Worm (Caenorhabditis elegans) whole organism, midembryonic: Measurements from ENCODE around the gene ddn-1.

ENCODE experiments used
- T22C8.4 ChIP-seq: fragments of 200-800 bp; sonication (Bioruptor generic); IDR thresholded peaks from 2 replicates; pipeline ENCODE4 v1.3.6; 2022; ENCODE audit warnings: missing genetic modification characterization, missing compliant biosample characterization
- flt-1 ChIP-seq: fragments of 200-800 bp; sonication (Bioruptor generic); IDR thresholded peaks from 2 replicates; pipeline ENCODE4 v1.3.6; 2022; ENCODE audit warnings: missing genetic modification characterization, missing compliant biosample characterization
- klf-2 ChIP-seq: fragments of 200-800 bp; sonication (Bioruptor generic); conservative IDR thresholded peaks from 2 replicates; pipeline ENCODE4 v1.3.6; 2022; ENCODE audit warnings: missing genetic modification reagents, missing genetic modification characterization, missing compliant biosample characterization
- ref-1 ChIP-seq: fragments of 200-800 bp; sonication (Bioruptor generic); conservative IDR thresholded peaks from 2 replicates; pipeline ENCODE4 v1.3.6; 2022; ENCODE audit warnings: missing genetic modification reagents, missing genetic modification characterization, missing compliant biosample characterization
- tab-1 ChIP-seq: fragments of 200-800 bp; sonication (Bioruptor generic); IDR thresholded peaks from 2 replicates; pipeline ENCODE4 v1.3.6; 2022; ENCODE audit warnings: missing genetic modification characterization, missing compliant biosample characterization
- ztf-23 ChIP-seq: fragments of 200-800 bp; sonication (Bioruptor generic); IDR thresholded peaks from 2 replicates; pipeline ENCODE4 v1.3.6; 2022; ENCODE audit warnings: missing genetic modification reagents, missing genetic modification characterization, missing compliant biosample characterization
- ztf-29 ChIP-seq: fragments of 200-800 bp; sonication (Bioruptor generic); IDR thresholded peaks from 2 replicates; pipeline ENCODE4 v1.3.6; 2022; ENCODE audit warnings: missing genetic modification reagents, missing genetic modification characterization, missing compliant biosample characterization

DNA sequence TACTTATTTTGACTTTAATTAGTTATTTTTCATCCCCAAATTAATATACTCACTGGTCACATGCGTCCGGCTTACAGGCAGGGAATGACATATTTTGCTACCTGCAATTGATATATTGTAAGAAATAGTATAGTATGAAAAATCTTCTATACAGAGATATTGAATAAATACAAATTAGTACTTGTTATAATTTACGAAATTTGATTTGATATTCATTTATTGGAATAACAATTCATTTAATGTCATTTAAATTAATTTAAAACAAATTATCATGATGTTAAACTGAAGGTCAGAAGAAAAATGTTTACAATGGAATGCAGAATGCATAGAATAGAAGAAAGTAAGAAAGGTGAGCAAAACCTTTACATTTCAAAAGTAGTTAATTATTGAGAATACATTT is 1.7 kb downstream of the ddn-1 start, which contains the start of gene B0507.7:
- TF ChIP-seq flt-1 (GFP tag; lab: Robert Waterston, UW) (no peak), T22C8.4 (GFP tag; lab: Robert Waterston, UW) (no peak), ref-1 (no peak), ztf-29 (GFP tag; lab: Robert Waterston, UW) (no peak), klf-2 (no peak), tab-1 (GFP tag; lab: Robert Waterston, UW) (no peak), ztf-23 (GFP tag; lab: Robert Waterston, UW) (no peak)
